Fruit fly (Drosophila melanogaster): ENCODE results near the gene Hsp70Bb.
"Not testable (repeated sequence)": the region's sequence is repeated elsewhere in the genome, so short reads cannot be mapped to it uniquely, and the experiment has no call there.

The Hsp70Bb gene

dm6 chr3R:12505493-12505892 lies at the start of gene Hsp70Bb:
TSS of gene Hsp70Bb (plus strand) at chr3R:12505793.
- not testable (repeated sequence) for TF ChIP-seq Pif1B (GFP tag; optimal IDR thresholded peaks at IDR 0.05); Snoo (tag; optimal IDR thresholded peaks at IDR 0.05); CG13204 (GFP tag; optimal IDR thresholded peaks at IDR 0.05)

- TF ChIP-seq EcR (GFP tag; optimal IDR thresholded peaks at IDR 0.05) (no peak), Pif1B (GFP tag; optimal IDR thresholded peaks at IDR 0.05) (no peak), rn (GFP tag; IDR thresholded peaks at IDR 0.05) (no peak), CG4496 (GFP tag; IDR thresholded peaks at IDR 0.05) (no peak), Pif1A (GFP tag; optimal IDR thresholded peaks at IDR 0.05) (no peak), CG15710 (tag; optimal IDR thresholded peaks at IDR 0.05) (no peak), CG17806 (tag; optimal IDR thresholded peaks at IDR 0.05) (no peak)
Observed at dm6 chr3R:12456370-12456940, 49.1 kb upstream of the Hsp70Bb start, which contains the start of gene trus. TSS of gene trus (plus strand) at chr3R:12456573.

dm6 chr3R:12459879-12460522 lies 45.6 kb upstream of the Hsp70Bb start, which contains the start of the genes CG5961 and Polr3C:
TSS of gene CG5961 (minus strand) at chr3R:12460294.
TSS of gene Polr3C (plus strand) at chr3R:12460414.
- TF ChIP-seq CG15710 (tag; optimal IDR thresholded peaks at IDR 0.05) (no peak), CG8301 (tag; optimal IDR thresholded peaks at IDR 0.05) (no peak), CG10348 (GFP tag; IDR thresholded peaks at IDR 0.05) (no peak), gl (tag; optimal IDR thresholded peaks at IDR 0.05) (no peak), CG9948 (tag; optimal IDR thresholded peaks at IDR 0.05) (no peak), D1 (tag; optimal IDR thresholded peaks at IDR 0.05) (no peak), fd96Ca (GFP tag; IDR thresholded peaks at IDR 0.05) (no peak), rn (GFP tag; IDR thresholded peaks at IDR 0.05) (no peak), CG8159 (tag; optimal IDR thresholded peaks at IDR 0.05) (no peak), EcR (GFP tag; optimal IDR thresholded peaks at IDR 0.05) (no peak), CG4496 (GFP tag; IDR thresholded peaks at IDR 0.05) (no peak)

- not testable (repeated sequence) for TF ChIP-seq gl, CG34367, CG15710 (tag; optimal IDR thresholded peaks at IDR 0.05)
Observed at dm6 chr3R:12465198-12465597, 40.4 kb upstream of the Hsp70Bb start, which contains the start of gene CG5608. TSS of gene CG5608 (minus strand) at chr3R:12465298.

dm6 chr3R:12467675-12468074 lies 37.9 kb upstream of the Hsp70Bb start, which contains the start of gene Hsp70Ba:
TSS of gene Hsp70Ba (minus strand) at chr3R:12467776.
- not testable (repeated sequence) for TF ChIP-seq CG10348 (GFP tag; IDR thresholded peaks at IDR 0.05); CG15710 (tag; optimal IDR thresholded peaks at IDR 0.05); Pif1B (GFP tag; optimal IDR thresholded peaks at IDR 0.05)

- TF ChIP-seq CG15710 (tag; optimal IDR thresholded peaks at IDR 0.05); CG32121 (GFP tag; IDR thresholded peaks at IDR 0.05); Ets98B (GFP tag; IDR thresholded peaks at IDR 0.05): not testable (repeated sequence)
Observed at dm6 chr3R:12502210-12502609, 3.4 kb upstream of the Hsp70Bb start, which contains the start of gene Hsp70Bbb. TSS of gene Hsp70Bbb (plus strand) at chr3R:12502510.

- not testable (repeated sequence) for TF ChIP-seq fd96Ca (GFP tag; IDR thresholded peaks at IDR 0.05); CG8301 (tag; optimal IDR thresholded peaks at IDR 0.05); Pif1A (GFP tag; optimal IDR thresholded peaks at IDR 0.05)
Observed at dm6 chr3R:12508776-12509175, 3.2 kb downstream of the Hsp70Bb start, which contains the start of gene Hsp70Bc. TSS of gene Hsp70Bc (plus strand) at chr3R:12509076.

dm6 chr3R:12514997-12515396 lies 9.4 kb downstream of the Hsp70Bb start:
- TF ChIP-seq fd96Ca (GFP tag; IDR thresholded peaks at IDR 0.05): 0 out of 3 replicates have a peak, but pooled peaks have one; percentile 7
- TF ChIP-seq Pif1B (GFP tag; optimal IDR thresholded peaks at IDR 0.05): no peak
- peak; percentile 5 for TF ChIP-seq CG13204 (GFP tag; optimal IDR thresholded peaks at IDR 0.05)
- 0 out of 3 replicates have a peak, but pooled peaks have one; percentile 25 for TF ChIP-seq CG4496 (GFP tag; IDR thresholded peaks at IDR 0.05)
- TF ChIP-seq CG8159 (tag; optimal IDR thresholded peaks at IDR 0.05): no peak

Measured in whole organism, pupa.